Worm (Caenorhabditis elegans) whole organism, L3 larva: Measurements from ENCODE around the gene K08D8.1.

Experiments
- R02D3.7 ChIP-seq: fragments of 150-350 bp; optimal IDR thresholded peaks from 2 replicates; lab custom pipeline; 2014; ENCODE audit warnings: missing biosample characterization, missing genetic modification characterization
- aly-2 ChIP-seq: fragments of 150-350 bp; optimal IDR thresholded peaks from 2 replicates; lab custom pipeline; 2014; ENCODE audit warnings: missing biosample characterization, missing genetic modification characterization
- ceh-16 ChIP-seq: sonication (generic microtip); optimal IDR thresholded peaks from 2 replicates; lab custom pipeline; 2017; ENCODE audit warnings: missing biosample characterization, missing genetic modification characterization
- ceh-28 ChIP-seq: fragments of 150-350 bp; optimal IDR thresholded peaks from 2 replicates; lab custom pipeline; 2014; ENCODE audit warnings: missing biosample characterization, missing genetic modification reagents, missing genetic modification characterization
- ceh-82 ChIP-seq: fragments of 150-350 bp; optimal IDR thresholded peaks from 2 replicates; lab custom pipeline; 2014; ENCODE audit warnings: missing biosample characterization, missing genetic modification characterization
- egl-27 ChIP-seq: sonication (generic microtip); optimal IDR thresholded peaks from 4 replicates; lab custom pipeline; 2017; ENCODE audit warnings: missing biosample characterization, missing genetic modification reagents, missing genetic modification characterization
- egl-5 ChIP-seq: fragments of 150-350 bp; optimal IDR thresholded peaks from 2 replicates; lab custom pipeline; 2017; ENCODE audit warnings: missing biosample characterization, missing genetic modification reagents, missing genetic modification characterization, inconsistent platforms
- elt-1 ChIP-seq: fragments of 150-350 bp; optimal IDR thresholded peaks from 2 replicates; lab custom pipeline; 2014; ENCODE audit warnings: missing biosample characterization, missing genetic modification characterization
- elt-2 ChIP-seq: sonication (generic microtip); optimal IDR thresholded peaks from 2 replicates; lab custom pipeline; 2016; ENCODE audit warnings: missing genetic modification reagents, mild to moderate bottlenecking, missing genetic modification characterization, missing compliant biosample characterization
- eor-1 ChIP-seq, 2 experiments: fragments of 150-350 bp; optimal IDR thresholded peaks; 2 replicates each; lab custom pipeline; 2014 to 2018; ENCODE audit warnings: missing biosample characterization in 2 of 2, missing genetic modification characterization in 2 of 2
- fkh-2 ChIP-seq: fragments of 150-350 bp; optimal IDR thresholded peaks from 2 replicates; lab custom pipeline; 2014; ENCODE audit warnings: missing biosample characterization, missing genetic modification reagents, missing genetic modification characterization
- fos-1 ChIP-seq: fragments of 150-350 bp; optimal IDR thresholded peaks from 2 replicates; lab custom pipeline; 2014; ENCODE audit warnings: missing biosample characterization, missing genetic modification characterization
- hmg-11 ChIP-seq: sonication (generic microtip); optimal IDR thresholded peaks from 2 replicates; lab custom pipeline; 2016; ENCODE audit warnings: missing genetic modification characterization, missing compliant biosample characterization
- lin-15B ChIP-seq: fragments of 150-350 bp; optimal IDR thresholded peaks from 2 replicates; lab custom pipeline; 2014; ENCODE audit warnings: missing biosample characterization, missing genetic modification characterization
- lsy-12 ChIP-seq: sonication (generic microtip); optimal IDR thresholded peaks from 2 replicates; lab custom pipeline; 2016; ENCODE audit warnings: mild to moderate bottlenecking, missing genetic modification characterization, missing compliant biosample characterization
- mdl-1 ChIP-seq: fragments of 150-350 bp; optimal IDR thresholded peaks from 2 replicates; lab custom pipeline; 2014; ENCODE audit warnings: missing biosample characterization, missing genetic modification characterization
- nfya-1 ChIP-seq: sonication (generic microtip); optimal IDR thresholded peaks from 2 replicates; lab custom pipeline; 2017; ENCODE audit warnings: missing genetic modification characterization, mild to moderate bottlenecking, missing compliant biosample characterization, antibody characterized with exemption, moderate library complexity; ENCODE audit not compliant: insufficient read depth
- nhr-11 ChIP-seq: fragments of 150-350 bp; optimal IDR thresholded peaks from 2 replicates; lab custom pipeline; 2014; ENCODE audit warnings: missing biosample characterization, missing genetic modification characterization
- nhr-12 ChIP-seq: fragments of 150-350 bp; optimal IDR thresholded peaks from 2 replicates; lab custom pipeline; 2014; ENCODE audit warnings: missing biosample characterization, missing genetic modification characterization
- nhr-25 ChIP-seq: sonication (generic microtip); optimal IDR thresholded peaks from 2 replicates; lab custom pipeline; 2017; ENCODE audit warnings: missing biosample characterization, missing genetic modification characterization
- nhr-43 ChIP-seq: sonication (generic microtip); optimal IDR thresholded peaks from 2 replicates; lab custom pipeline; 2016; ENCODE audit warnings: mild to moderate bottlenecking, missing genetic modification characterization, missing compliant biosample characterization; ENCODE audit not compliant: poor library complexity, severe bottlenecking
- nhr-67 ChIP-seq: fragments of 150-350 bp; optimal IDR thresholded peaks from 2 replicates; lab custom pipeline; 2014; ENCODE audit warnings: missing biosample characterization, missing genetic modification characterization
- nhr-76 ChIP-seq: fragments of 150-350 bp; sonication (generic microtip); optimal IDR thresholded peaks from 5 replicates; lab custom pipeline; 2014; ENCODE audit warnings: missing biosample characterization, missing genetic modification characterization
- nhr-77 ChIP-seq: fragments of 150-350 bp; optimal IDR thresholded peaks from 2 replicates; lab custom pipeline; 2014; ENCODE audit warnings: missing biosample characterization, missing genetic modification characterization
- pha-4 ChIP-seq: fragments of 150-350 bp; optimal IDR thresholded peaks from 2 replicates; lab custom pipeline; 2014; ENCODE audit warnings: missing biosample characterization, missing genetic modification reagents, missing genetic modification characterization
- pqm-1 ChIP-seq: fragments of 150-350 bp; optimal IDR thresholded peaks from 2 replicates; lab custom pipeline; 2017; ENCODE audit warnings: missing biosample characterization, missing genetic modification characterization, inconsistent platforms
- skn-1 ChIP-seq: fragments of 150-350 bp; optimal IDR thresholded peaks from 2 replicates; lab custom pipeline; 2014; ENCODE audit warnings: missing biosample characterization, missing genetic modification characterization
- snpc-4 ChIP-seq: fragments of 150-350 bp; optimal IDR thresholded peaks from 2 replicates; lab custom pipeline; 2014; ENCODE audit warnings: missing biosample characterization, missing genetic modification characterization
- tbx-2 ChIP-seq: sonication (generic microtip); optimal IDR thresholded peaks from 2 replicates; lab custom pipeline; 2016; ENCODE audit warnings: mild to moderate bottlenecking, missing genetic modification characterization, missing compliant biosample characterization
- unc-39 ChIP-seq: sonication (generic microtip); optimal IDR thresholded peaks from 4 replicates; lab custom pipeline; 2017; ENCODE audit warnings: missing biosample characterization, missing genetic modification characterization
- unc-62 ChIP-seq: fragments of 150-350 bp; sonication (generic microtip); optimal IDR thresholded peaks from 4 replicates; lab custom pipeline; 2014; ENCODE audit warnings: missing biosample characterization, missing genetic modification reagents, missing genetic modification characterization
- zag-1 ChIP-seq: fragments of 150-350 bp; optimal IDR thresholded peaks from 2 replicates; lab custom pipeline; 2014; ENCODE audit warnings: missing biosample characterization, missing genetic modification characterization
- ztf-11 ChIP-seq: fragments of 150-350 bp; optimal IDR thresholded peaks from 2 replicates; lab custom pipeline; 2014; ENCODE audit warnings: missing biosample characterization, missing genetic modification characterization
- ztf-4 ChIP-seq: fragments of 150-350 bp; optimal IDR thresholded peaks from 2 replicates; lab custom pipeline; 2014; ENCODE audit warnings: missing biosample characterization, missing genetic modification characterization

The K08D8.1 gene

DNA sequence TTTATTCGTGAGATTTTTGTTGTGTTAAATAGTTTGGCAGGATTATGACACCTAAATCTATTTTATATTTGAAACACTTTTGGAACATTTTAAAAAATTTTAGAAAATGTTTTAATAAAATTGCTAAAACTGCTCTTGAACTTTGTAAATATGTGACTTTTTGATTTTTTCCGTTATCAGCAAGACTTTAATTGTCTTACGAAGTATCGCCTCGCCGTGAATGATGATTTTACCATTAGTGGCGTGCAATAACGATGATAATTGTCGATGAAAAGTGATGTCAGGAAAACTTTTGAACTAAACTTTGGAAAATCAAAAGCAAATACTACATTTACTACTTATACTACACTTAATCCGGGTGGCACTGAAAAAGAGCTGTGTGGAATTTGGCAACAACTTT is 28.3 kb downstream of the K08D8.1 start:
- TF ChIP-seq lsy-12 (tag; lab: Kevin White, UChicago) (no peak), ztf-11 (tag; lab: Kevin White, UChicago) (no peak), nhr-77 (tag; lab: Kevin White, UChicago) (no peak), snpc-4 (tag; lab: Kevin White, UChicago) (no peak), nhr-43 (tag; lab: Kevin White, UChicago) (no peak), nfya-1 (tag; lab: Kevin White, UChicago) (no peak), unc-39 (tag; lab: Kevin White, UChicago) (no peak), mdl-1 (tag; lab: Kevin White, UChicago) (no peak), skn-1 (tag; lab: Kevin White, UChicago) (peak; percentile 33), ceh-82 (tag; lab: Kevin White, UChicago) (no peak), unc-62 (GFP tag; lab: Kevin White, UChicago) (no peak), egl-5 (tag; lab: Kevin White, UChicago) (no peak), lin-15B (tag; lab: Kevin White, UChicago) (no peak), ceh-28 (tag; lab: Kevin White, UChicago) (no peak), fos-1 (no peak), pqm-1 (tag; lab: Kevin White, UChicago) (peak; percentile 52), ceh-16 (tag; lab: Kevin White, UChicago) (no peak)

DNA sequence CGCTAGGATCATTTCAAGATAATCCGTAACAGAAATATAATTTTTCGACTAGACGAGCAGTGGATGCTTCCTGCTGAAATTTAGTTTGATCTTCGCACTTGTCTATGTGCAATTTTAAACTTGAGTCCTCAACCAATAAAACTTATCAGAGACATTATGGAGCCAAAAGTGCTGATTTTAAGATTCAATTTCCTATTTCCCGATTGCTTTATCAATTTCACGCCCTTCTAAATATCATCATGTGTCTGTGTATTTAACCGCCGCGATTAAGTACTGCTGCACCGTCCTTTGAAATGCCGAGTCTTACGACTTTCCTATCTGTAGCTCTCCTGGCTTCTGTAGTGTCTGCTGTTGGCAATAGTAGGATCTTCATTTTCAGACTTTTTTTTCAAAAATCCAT is 28.7 kb downstream of the K08D8.1 start, which contains the start of gene C32H11.4:
TSS of gene C32H11.4 (plus strand) at position 238 of the 400 bp plus-strand sequence.
- TF ChIP-seq elt-2 (tag; lab: Kevin White, UChicago) (peak; percentile 85), pqm-1 (tag; lab: Kevin White, UChicago) (peak; percentile 69), R02D3.7 (no peak), hmg-11 (tag; lab: Kevin White, UChicago) (no peak), snpc-4 (tag; lab: Kevin White, UChicago) (no peak)

DNA sequence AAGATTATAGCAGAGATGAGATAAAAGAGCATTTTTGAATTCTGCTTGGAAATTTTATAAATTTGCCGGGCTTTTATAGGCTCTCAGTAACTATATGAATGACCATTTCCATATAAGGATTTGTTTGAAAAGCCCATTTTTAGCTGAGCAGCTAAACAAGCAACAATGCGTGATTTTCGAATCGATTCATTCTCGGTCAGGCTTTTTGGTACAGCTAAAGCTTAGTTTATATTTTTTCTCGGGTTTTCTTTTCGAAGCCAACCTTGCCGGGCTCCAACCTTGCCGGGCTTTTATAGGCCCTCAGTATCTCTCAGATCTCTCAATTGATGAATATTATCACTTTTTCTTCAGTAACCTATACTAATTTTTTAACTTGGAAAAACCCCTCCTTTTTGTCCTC is 32.0 kb downstream of the K08D8.1 start, which contains the start of gene srlf-4:
TSS of gene srlf-4 (minus strand) at position 101 of the 400 bp plus-strand sequence.
- TF ChIP-seq nhr-25 (tag; lab: Kevin White, UChicago) (no peak), elt-1 (tag; lab: Kevin White, UChicago) (no peak), tbx-2 (tag; lab: Kevin White, UChicago) (no peak), eor-1 (tag; optimal IDR thresholded peaks at IDR 0.05; lab: Kevin White, UChicago) (no peak), zag-1 (tag; lab: Kevin White, UChicago) (no peak), nhr-12 (tag; lab: Kevin White, UChicago) (no peak), nhr-11 (tag; lab: Kevin White, UChicago) (no peak), nhr-76 (tag; lab: Kevin White, UChicago) (no peak), snpc-4 (tag; lab: Kevin White, UChicago) (no peak), ceh-16 (tag; lab: Kevin White, UChicago) (no peak), nfya-1 (tag; lab: Kevin White, UChicago) (no peak), egl-27 (tag; lab: Kevin White, UChicago) (no peak), unc-39 (tag; lab: Kevin White, UChicago) (no peak)

DNA sequence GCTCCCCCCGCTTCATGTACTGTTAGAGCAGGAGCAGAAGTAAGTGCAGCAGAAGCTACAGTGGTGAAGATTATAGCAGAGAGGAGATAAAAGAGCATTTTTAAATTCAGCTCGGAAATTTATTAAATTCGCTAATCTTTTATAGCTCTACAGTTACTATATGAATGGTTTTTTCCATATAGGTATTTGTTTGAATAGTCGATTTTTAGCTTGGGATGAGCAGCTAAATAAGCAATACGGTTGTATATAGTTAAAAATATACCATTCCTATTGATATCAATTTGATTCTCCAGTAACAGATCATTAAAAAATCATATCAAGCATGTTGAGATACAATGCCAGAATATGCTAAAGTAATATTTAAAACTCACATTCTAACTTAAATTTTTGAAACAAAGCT is 34.3 kb downstream of the K08D8.1 start, which contains the start of gene srlf-5:
TSS of gene srlf-5 (minus strand) at position 101 of the 400 bp plus-strand sequence.
- TF ChIP-seq tbx-2 (tag; lab: Kevin White, UChicago) (no peak), ztf-4 (no peak), mdl-1 (tag; lab: Kevin White, UChicago) (no peak), pqm-1 (tag; lab: Kevin White, UChicago) (no peak), nhr-67 (tag; lab: Kevin White, UChicago) (no peak), aly-2 (tag; lab: Kevin White, UChicago) (no peak), elt-1 (tag; lab: Kevin White, UChicago) (no peak), fkh-2 (tag; lab: Kevin White, UChicago) (no peak), pha-4 (tag; lab: Kevin White, UChicago) (no peak)
